Fruit fly (Drosophila melanogaster) whole organism, embryonic: Measurements from ENCODE around the gene Idua.
A peak's percentile ranks its signal among the peaks of the same experiment; 100 is the strongest.

Experiments
- BtbVII ChIP-seq: fragments of 200-800 bp; sonication (Bioruptor generic); optimal IDR thresholded peaks from 3 replicates; lab custom pipeline; 2017; ENCODE audit warnings: missing biosample characterization, mild to moderate bottlenecking, missing genetic modification characterization
- CG10147 ChIP-seq: fragments of 200-800 bp; sonication (Bioruptor generic); optimal IDR thresholded peaks from 2 replicates; lab custom pipeline; 2019; ENCODE audit warnings: missing biosample characterization, mild to moderate bottlenecking, missing genetic modification characterization, moderate library complexity
- CG10274 ChIP-seq: fragments of 200-800 bp; sonication (Bioruptor generic); optimal IDR thresholded peaks from 3 replicates; lab custom pipeline; 2017; ENCODE audit warnings: missing biosample characterization, mild to moderate bottlenecking, missing genetic modification characterization
- CG10321 ChIP-seq: fragments of 200-800 bp; sonication (Bioruptor generic); IDR thresholded peaks from 2 replicates; pipeline ENCODE4 v1.3.6; 2022; ENCODE audit warnings: missing biosample characterization, missing genetic modification characterization
- CG11456 ChIP-seq: fragments of 200-800 bp; sonication (Bioruptor generic); IDR thresholded peaks from 3 replicates; pipeline ENCODE4 v1.3.6; 2022; ENCODE audit warnings: missing biosample characterization, missing genetic modification characterization
- CG12219 ChIP-seq: fragments of 200-800 bp; sonication (Bioruptor generic); optimal IDR thresholded peaks from 3 replicates; lab custom pipeline; 2018; ENCODE audit warnings: missing biosample characterization, mild to moderate bottlenecking, missing genetic modification characterization
- CG12942 ChIP-seq: fragments of 200-800 bp; sonication (Bioruptor generic); optimal IDR thresholded peaks from 3 replicates; lab custom pipeline; 2016; ENCODE audit warnings: missing biosample characterization, missing genetic modification characterization
- CG13894 ChIP-seq: fragments of 200-800 bp; sonication (Bioruptor generic); optimal IDR thresholded peaks from 3 replicates; lab custom pipeline; 2018; ENCODE audit warnings: missing biosample characterization, mild to moderate bottlenecking, missing genetic modification characterization, moderate library complexity
- CG18011 ChIP-seq: fragments of 200-800 bp; sonication (Bioruptor generic); optimal IDR thresholded peaks from 2 replicates; lab custom pipeline; 2017; ENCODE audit warnings: missing biosample characterization, missing genetic modification characterization, mild to moderate bottlenecking, moderate library complexity, missing genotype
- CG30020 ChIP-seq: fragments of 200-800 bp; optimal IDR thresholded peaks from 2 replicates; lab custom pipeline; 2019; ENCODE audit warnings: missing biosample characterization, mild to moderate bottlenecking, missing genetic modification characterization, moderate library complexity
- CG31224 ChIP-seq: fragments of 200-800 bp; sonication (Bioruptor generic); IDR thresholded peaks from 2 replicates; pipeline ENCODE4 v1.3.6; 2022; ENCODE audit warnings: missing biosample characterization, missing genetic modification characterization
- CG3163 ChIP-seq: fragments of 200-800 bp; sonication (Bioruptor generic); optimal IDR thresholded peaks from 3 replicates; lab custom pipeline; 2016; ENCODE audit warnings: missing biosample characterization, missing genetic modification characterization
- CG34422 ChIP-seq: fragments of 200-800 bp; sonication (Bioruptor generic); IDR thresholded peaks from 3 replicates; pipeline ENCODE4 v1.3.6; 2022; ENCODE audit warnings: missing biosample characterization, missing genetic modification characterization
- CG5245 ChIP-seq: fragments of 200-800 bp; sonication (Bioruptor generic); optimal IDR thresholded peaks from 3 replicates; lab custom pipeline; 2016; ENCODE audit warnings: missing biosample characterization, missing genetic modification characterization
- CG7271 ChIP-seq: fragments of 200-800 bp; sonication (Bioruptor generic); optimal IDR thresholded peaks from 2 replicates; lab custom pipeline; 2018; ENCODE audit warnings: missing biosample characterization, mild to moderate bottlenecking, missing genetic modification characterization, moderate library complexity
- Deaf1 ChIP-seq: fragments of 200-800 bp; optimal IDR thresholded peaks from 3 replicates; lab custom pipeline; 2019; ENCODE audit warnings: missing biosample characterization, mild to moderate bottlenecking, missing genetic modification characterization, moderate library complexity
- Dfd ChIP-seq, 2 experiments: fragments of >200 bp; optimal IDR thresholded peaks; 2 replicates each; lab custom pipeline; 2017; ENCODE audit warnings: missing biosample characterization in 2 of 2, missing genetic modification characterization in 2 of 2
- E2f2 ChIP-seq: fragments of 200-800 bp; sonication (Bioruptor generic); IDR thresholded peaks from 2 replicates; pipeline ENCODE4 v1.3.6; 2022; ENCODE audit warnings: missing biosample characterization, missing genetic modification characterization
- Elba2 ChIP-seq: fragments of 200-800 bp; sonication (Bioruptor generic); optimal IDR thresholded peaks from 3 replicates; lab custom pipeline; 2016; ENCODE audit warnings: missing biosample characterization, missing genetic modification characterization
- Fer3 ChIP-seq: fragments of 200-800 bp; sonication (Bioruptor generic); optimal IDR thresholded peaks from 2 replicates; lab custom pipeline; 2018; ENCODE audit warnings: missing biosample characterization, mild to moderate bottlenecking, missing genetic modification characterization, moderate library complexity
- Hmr ChIP-seq: fragments of 200-800 bp; sonication (Bioruptor generic); optimal IDR thresholded peaks from 3 replicates; lab custom pipeline; 2017; ENCODE audit warnings: mild to moderate bottlenecking, missing biosample characterization, missing genetic modification reagents, missing genetic modification characterization
- Hr78 ChIP-seq, 2 experiments: fragments of 200-800 bp in 1 of 2; fragments of >200 bp in 1 of 2; sonication (Bioruptor generic) in 1 of 2; optimal IDR thresholded peaks; 2 replicates each; lab custom pipeline; 2017 to 2019; ENCODE audit warnings: missing biosample characterization in 2 of 2, missing genetic modification characterization in 2 of 2, mild to moderate bottlenecking in 1 of 2, moderate library complexity in 1 of 2
- Mad ChIP-seq: fragments of 200-800 bp; sonication (Bioruptor generic); optimal IDR thresholded peaks from 2 replicates; lab custom pipeline; 2016; ENCODE audit warnings: missing biosample characterization, missing genetic modification characterization
- Med ChIP-seq: fragments of 200-800 bp; sonication (Bioruptor generic); peaks from one replicate; lab custom pipeline; 2016; ENCODE audit warnings: missing biosample characterization, missing genetic modification characterization, mild to moderate bottlenecking, inconsistent platforms, moderate library complexity
- Mrtf ChIP-seq: fragments of 200-800 bp; sonication (Bioruptor generic); IDR thresholded peaks from 3 replicates; pipeline ENCODE4 v1.3.6; 2022; ENCODE audit warnings: missing biosample characterization, missing genetic modification characterization
- Neu2 ChIP-seq: fragments of 200-800 bp; sonication (Bioruptor generic); optimal IDR thresholded peaks from 3 replicates; lab custom pipeline; 2016; ENCODE audit warnings: missing biosample characterization, missing genetic modification characterization, borderline replicate concordance
- Nf-YA ChIP-seq: fragments of 200-800 bp; sonication (Bioruptor generic); IDR thresholded peaks from 2 replicates; pipeline ENCODE4 v1.3.6; 2022; ENCODE audit warnings: missing biosample characterization, missing genetic modification characterization
- Oaz ChIP-seq: fragments of 200-800 bp; sonication (Bioruptor generic); IDR thresholded peaks from 2 replicates; pipeline ENCODE4 v1.3.6; 2022; ENCODE audit warnings: missing biosample characterization, missing genetic modification characterization
- Scr ChIP-seq: fragments of 200-800 bp; sonication (Bioruptor generic); IDR thresholded peaks from 2 replicates; pipeline ENCODE4 v1.3.6; 2022; ENCODE audit warnings: missing biosample characterization, missing genetic modification characterization; ENCODE audit not compliant: partially characterized antibody
- Trl ChIP-seq, 3 experiments: fragments of >200 bp in 2 of 3; fragments of 200-800 bp in 1 of 3; sonication (Bioruptor generic) in 1 of 3; optimal IDR thresholded peaks; 2 replicates in 1 of 3; 3 replicates in 2 of 3; lab custom pipeline; 2016 to 2017; ENCODE audit warnings: missing biosample characterization in 1 of 3, missing genetic modification characterization in 1 of 3
- amos ChIP-seq: fragments of 200-800 bp; sonication (Bioruptor generic); IDR thresholded peaks from 2 replicates; pipeline ENCODE4 v1.3.6; 2022; ENCODE audit warnings: missing biosample characterization, missing genetic modification characterization; ENCODE audit not compliant: partially characterized antibody
- chif ChIP-seq, 2 experiments: fragments of 200-800 bp; sonication (Bioruptor generic); optimal IDR thresholded peaks; 3 replicates each; lab custom pipeline; 2016; ENCODE audit warnings: missing biosample characterization in 2 of 2, missing genetic modification characterization in 2 of 2
- cwo ChIP-seq: fragments of 200-800 bp; sonication (Bioruptor generic); optimal IDR thresholded peaks from 3 replicates; lab custom pipeline; 2017; ENCODE audit warnings: missing biosample characterization, missing genetic modification characterization, mild to moderate bottlenecking, moderate library complexity, missing genetic modification reagents
- danr ChIP-seq: fragments of 200-800 bp; sonication (Bioruptor generic); IDR thresholded peaks from 2 replicates; pipeline ENCODE4 v1.3.6; 2022; ENCODE audit warnings: missing biosample characterization, missing genetic modification characterization
- en ChIP-seq: fragments of 200-800 bp; sonication (Bioruptor generic); optimal IDR thresholded peaks from 2 replicates; lab custom pipeline; 2016; ENCODE audit warnings: missing biosample characterization, missing genetic modification characterization
- fd3F ChIP-seq: fragments of 200-800 bp; sonication (Bioruptor generic); optimal IDR thresholded peaks from 2 replicates; lab custom pipeline; 2018; ENCODE audit warnings: missing biosample characterization, mild to moderate bottlenecking, missing genetic modification characterization, moderate library complexity
- fu2 ChIP-seq: fragments of 200-800 bp; sonication (Bioruptor generic); optimal IDR thresholded peaks from 2 replicates; lab custom pipeline; 2016; ENCODE audit warnings: missing biosample characterization, missing genetic modification characterization
- hbn ChIP-seq: fragments of 200-800 bp; sonication (Bioruptor generic); IDR thresholded peaks from 2 replicates; pipeline ENCODE4 v1.3.6; 2022; ENCODE audit warnings: missing biosample characterization, missing genetic modification characterization; ENCODE audit not compliant: partially characterized antibody
- hth ChIP-seq: fragments of >200 bp; optimal IDR thresholded peaks from 2 replicates; lab custom pipeline; 2017; ENCODE audit warnings: inconsistent platforms
- lab ChIP-seq: fragments of 200-800 bp; sonication (Bioruptor generic); optimal IDR thresholded peaks from 3 replicates; lab custom pipeline; 2017; ENCODE audit warnings: missing biosample characterization, missing genetic modification characterization, mild to moderate bottlenecking, moderate library complexity, missing genetic modification reagents
- onecut ChIP-seq: fragments of 200-800 bp; sonication (Bioruptor generic); IDR thresholded peaks from 2 replicates; pipeline ENCODE4 v1.3.6; 2022; ENCODE audit warnings: missing biosample characterization, missing genetic modification characterization
- org-1 ChIP-seq: fragments of 200-800 bp; sonication (Bioruptor generic); optimal IDR thresholded peaks from 2 replicates; lab custom pipeline; 2017; ENCODE audit warnings: missing biosample characterization, missing genetic modification characterization
- peb ChIP-seq: fragments of 200-800 bp; sonication (Bioruptor generic); IDR thresholded peaks from 2 replicates; pipeline ENCODE4 v1.3.6; 2022; ENCODE audit warnings: missing biosample characterization, missing genetic modification characterization
- pita ChIP-seq: fragments of 200-800 bp; sonication (Bioruptor generic); optimal IDR thresholded peaks from 2 replicates; lab custom pipeline; 2017; ENCODE audit warnings: missing biosample characterization, mild to moderate bottlenecking, missing genetic modification characterization
- pum ChIP-seq: fragments of 200-800 bp; sonication (Bioruptor generic); optimal IDR thresholded peaks from 2 replicates; lab custom pipeline; 2016; ENCODE audit warnings: missing biosample characterization, missing genetic modification characterization
- ranshi ChIP-seq: fragments of 200-800 bp; sonication (Bioruptor generic); IDR thresholded peaks from 2 replicates; pipeline ENCODE4 v1.3.6; 2022; ENCODE audit warnings: missing biosample characterization, missing genetic modification characterization
- trh ChIP-seq: fragments of 200-800 bp; sonication (Bioruptor generic); optimal IDR thresholded peaks from 2 replicates; lab custom pipeline; 2016; ENCODE audit warnings: missing biosample characterization, missing genetic modification characterization
- vfl ChIP-seq: fragments of 200-800 bp; sonication (Bioruptor generic); optimal IDR thresholded peaks from 2 replicates; lab custom pipeline; 2016; ENCODE audit warnings: missing biosample characterization, missing genetic modification characterization
- wdn ChIP-seq: fragments of 200-800 bp; sonication (Bioruptor generic); IDR thresholded peaks from 2 replicates; pipeline ENCODE4 v1.3.6; 2022; ENCODE audit warnings: missing biosample characterization, missing genetic modification characterization

Idua gene

DNA sequence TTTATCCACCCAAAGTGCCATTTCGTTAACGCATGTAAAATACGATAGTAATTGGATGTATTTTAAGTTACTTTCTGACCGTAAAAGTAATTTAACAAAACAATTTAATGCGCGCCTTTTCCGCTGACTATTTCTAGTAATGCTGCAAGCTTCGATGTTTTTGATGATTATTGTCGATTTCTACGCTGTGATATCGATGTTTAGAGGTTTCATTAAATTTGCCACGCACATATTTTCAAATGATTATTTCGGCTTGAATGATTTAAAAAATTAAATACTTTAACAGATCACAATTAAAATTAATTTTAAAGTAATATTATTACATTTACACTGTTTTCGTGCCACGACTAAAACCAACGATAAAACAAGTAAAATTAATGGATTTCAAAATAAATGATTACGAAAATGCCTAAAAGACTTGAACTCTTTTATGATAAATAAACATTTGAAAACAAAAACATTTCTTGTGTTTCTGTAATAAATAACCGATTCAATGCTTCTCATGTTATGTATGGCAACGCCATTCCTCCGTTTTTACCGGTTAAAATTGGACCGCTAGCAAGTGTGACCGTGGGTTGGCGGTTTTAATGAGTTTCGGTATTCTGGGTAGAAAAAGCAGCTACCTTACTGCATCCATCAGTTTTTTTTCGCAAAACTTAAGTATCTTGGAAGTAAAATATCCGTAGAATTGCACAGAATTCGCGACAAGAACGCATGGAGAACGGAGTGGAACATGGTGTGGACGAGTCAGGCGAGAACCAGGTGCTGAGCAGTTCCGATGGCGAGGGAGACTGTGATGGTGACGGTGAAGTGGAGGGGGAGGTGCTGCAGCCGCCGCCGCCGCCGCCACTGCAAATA is 17.5 kb upstream of the Idua start, which contains the start of the genes RfC38 and CG4751 (continued):
- TF ChIP-seq Deaf1 (tag; lab: Kevin White, UChicago) (no peak), CG10147 (GFP tag; lab: Kevin White, UChicago) (no peak), hbn (GFP tag; lab: Robert Waterston, UW) (peak; percentile 53), CG10321 (GFP tag; lab: Robert Waterston, UW) (no peak), onecut (GFP tag; lab: Robert Waterston, UW) (no peak), Neu2 (GFP tag; lab: Kevin White, UChicago) (no peak), CG12942 (no peak), en (GFP tag; lab: Kevin White, UChicago) (no peak), CG10274 (no peak), CG3163 (GFP tag; lab: Kevin White, UChicago) (no peak), wdn (GFP tag; lab: Robert Waterston, UW) (no peak), Hr78 (GFP tag; optimal IDR thresholded peaks at IDR 0.05; lab: Kevin White, UChicago) (no peak), CG7271 (tag; lab: Kevin White, UChicago) (no peak), peb (GFP tag; lab: Robert Waterston, UW) (no peak), chif (GFP tag; optimal IDR thresholded peaks at IDR 0.05; lab: Kevin White, UChicago) (no peak), Hmr (no peak), Scr (GFP tag; lab: Robert Waterston, UW) (peak; percentile 72), hth (no peak), BtbVII (no peak), CG13894 (tag; lab: Kevin White, UChicago) (no peak), Oaz (no peak), trh (GFP tag; lab: Kevin White, UChicago) (no peak), CG30020 (tag; lab: Kevin White, UChicago) (peak; percentile 29), Trl (optimal IDR thresholded peaks at IDR 0.05; lab: Kevin White, UChicago) (no peak), Trl (GFP tag; optimal IDR thresholded peaks at IDR 0.05; lab: Kevin White, UChicago) (no peak), Dfd (GFP tag; optimal IDR thresholded peaks at IDR 0.05; lab: Kevin White, UChicago) (no peak), pita (GFP tag; lab: Kevin White, UChicago) (no peak), fd3F (GFP tag; lab: Kevin White, UChicago) (no peak), CG5245 (no peak), CG31224 (GFP tag; lab: Robert Waterston, UW) (no peak), Med (GFP tag; lab: Kevin White, UChicago) (peak; percentile 73), pum (no peak), CG11456 (GFP tag; lab: Robert Waterston, UW) (no peak), Mad (GFP tag; lab: Kevin White, UChicago) (no peak), danr (GFP tag; lab: Robert Waterston, UW) (no peak), CG18011 (no peak), fu2 (GFP tag; lab: Kevin White, UChicago) (no peak), org-1 (GFP tag; lab: Kevin White, UChicago) (no peak), Nf-YA (GFP tag; lab: Robert Waterston, UW) (no peak), cwo (GFP tag; lab: Kevin White, UChicago) (no peak), vfl (GFP tag; lab: Kevin White, UChicago) (no peak), Elba2 (GFP tag; lab: Kevin White, UChicago) (no peak), Mrtf (no peak), E2f2 (GFP tag; lab: Robert Waterston, UW) (peak; percentile 56), amos (peak; percentile 65), lab (no peak), Fer3 (tag; lab: Kevin White, UChicago) (peak; percentile 19), ranshi (GFP tag; lab: Robert Waterston, UW) (no peak), CG12219 (GFP tag; lab: Kevin White, UChicago) (no peak), CG34422 (peak; percentile 67; the same call in 1 of the 3 replicates)
